Worm (Caenorhabditis elegans) whole organism, L4 larva: ENCODE results near the gene C17H12.12.

Experiments
- ZK546.5 ChIP-seq, 2 experiments: sonication (generic microtip); optimal IDR thresholded peaks; 2 replicates each; lab custom pipeline; 2017; ENCODE audit warnings: missing biosample characterization in 2 of 2, missing genetic modification characterization in 2 of 2
- hlh-11 ChIP-seq: fragments of 200-800 bp; sonication (Bioruptor generic); optimal IDR thresholded peaks from 2 replicates; lab custom pipeline; 2018; ENCODE audit warnings: mild to moderate bottlenecking, missing genetic modification characterization, missing compliant biosample characterization
- lin-15B ChIP-seq: fragments of 150-350 bp; sonication (generic microtip); optimal IDR thresholded peaks from 3 replicates; lab custom pipeline; 2014; ENCODE audit warnings: missing biosample characterization, missing genetic modification characterization
- mep-1 ChIP-seq: fragments of 150-350 bp; sonication (generic microtip); optimal IDR thresholded peaks from 3 replicates; lab custom pipeline; 2014; ENCODE audit warnings: missing biosample characterization, missing genetic modification characterization
- unc-39 ChIP-seq: sonication (generic microtip); optimal IDR thresholded peaks from 2 replicates; lab custom pipeline; 2017; ENCODE audit warnings: missing biosample characterization, missing genetic modification characterization

ce11 chrIV:6824622-6825021 is 28.9 kb downstream of the C17H12.12 start, which contains the start of gene H20E11.3:
- TF ChIP-seq ZK546.5 (tag; optimal IDR thresholded peaks at IDR 0.05; lab: Kevin White, UChicago): no peak
- no peak for TF ChIP-seq hlh-11 (tag; lab: Kevin White, UChicago)
- no peak for TF ChIP-seq mep-1 (tag; lab: Kevin White, UChicago)
- no peak for TF ChIP-seq lin-15B (tag; lab: Kevin White, UChicago)
- TF ChIP-seq unc-39 (tag; lab: Kevin White, UChicago): no peak
